Worm (Caenorhabditis elegans) whole organism, L1 larva: ENCODE measurements around the gene srx-85.

Source experiments
- C04F5.9 ChIP-seq: sonication (generic microtip); optimal IDR thresholded peaks from 2 replicates; lab custom pipeline; 2016; ENCODE audit warnings: missing genetic modification characterization, missing compliant biosample characterization
- C34B4.2 ChIP-seq: sonication (generic microtip); optimal IDR thresholded peaks from 2 replicates; lab custom pipeline; 2017; ENCODE audit warnings: mild to moderate bottlenecking, missing genetic modification characterization, missing compliant biosample characterization
- F16B12.6 ChIP-seq: fragments of 150-350 bp; optimal IDR thresholded peaks from 2 replicates; lab custom pipeline; 2014; ENCODE audit warnings: missing biosample characterization, missing genetic modification characterization
- Y116A8C.19 ChIP-seq: sonication (generic microtip); optimal IDR thresholded peaks from 2 replicates; lab custom pipeline; 2016; ENCODE audit warnings: missing compliant biosample characterization, missing genetic modification characterization, borderline replicate concordance
- aha-1 ChIP-seq: fragments of 150-350 bp; optimal IDR thresholded peaks from 2 replicates; lab custom pipeline; 2014; ENCODE audit warnings: missing biosample characterization, missing genetic modification characterization
- alr-1 ChIP-seq: fragments of 200-800 bp; sonication (Bioruptor generic); optimal IDR thresholded peaks from 2 replicates; lab custom pipeline; 2018; ENCODE audit warnings: borderline replicate concordance, mild to moderate bottlenecking, missing genetic modification characterization, missing compliant biosample characterization
- aly-2 ChIP-seq: fragments of 150-350 bp; optimal IDR thresholded peaks from 2 replicates; lab custom pipeline; 2014; ENCODE audit warnings: missing biosample characterization, missing genetic modification characterization
- ama-1 ChIP-seq: fragments of 150-350 bp; optimal IDR thresholded peaks from 2 replicates; lab custom pipeline; 2014
- ceh-88 ChIP-seq: fragments of 200-800 bp; sonication (Bioruptor generic); IDR thresholded peaks from 2 replicates; pipeline ENCODE4 v1.3.6; 2022; ENCODE audit warnings: missing genetic modification characterization, missing compliant biosample characterization
- ceh-90 ChIP-seq: sonication (generic microtip); optimal IDR thresholded peaks from 2 replicates; lab custom pipeline; 2016; ENCODE audit warnings: missing genetic modification characterization, missing compliant biosample characterization
- efl-1 ChIP-seq, 4 experiments: fragments of 150-350 bp; optimal IDR thresholded peaks in 3 of 4; peaks in 1 of 4; 1 replicate in 1 of 4; 2 replicates in 3 of 4; lab custom pipeline; 2014; ENCODE audit warnings: missing biosample characterization in 2 of 4, missing genetic modification characterization in 2 of 4, missing genetic modification reagents in 2 of 4
- efl-3 ChIP-seq: fragments of 200-800 bp; sonication (Bioruptor generic); optimal IDR thresholded peaks from 2 replicates; lab custom pipeline; 2018; ENCODE audit warnings: mild to moderate bottlenecking, missing genetic modification characterization, missing compliant biosample characterization
- egl-13 ChIP-seq: sonication (generic microtip); optimal IDR thresholded peaks from 2 replicates; lab custom pipeline; 2016; ENCODE audit warnings: missing genotype, missing genetic modification reagents, missing genetic modification characterization, missing compliant biosample characterization
- egl-27 ChIP-seq, 2 experiments: fragments of 150-350 bp in 1 of 2; sonication (generic microtip); optimal IDR thresholded peaks; 3 replicates each; lab custom pipeline; 2017 to 2018; ENCODE audit warnings: missing biosample characterization in 2 of 2, missing genetic modification characterization in 2 of 2, missing genetic modification reagents in 2 of 2
- elt-2 ChIP-seq: sonication (generic microtip); optimal IDR thresholded peaks from 2 replicates; lab custom pipeline; 2016; ENCODE audit warnings: missing genetic modification characterization, mild to moderate bottlenecking, inconsistent platforms, missing compliant biosample characterization, missing genetic modification reagents
- ets-5 ChIP-seq: fragments of 200-800 bp; sonication (Bioruptor generic); IDR thresholded peaks from 2 replicates; pipeline ENCODE4 v1.3.6; 2022; ENCODE audit warnings: missing genetic modification characterization, missing compliant biosample characterization
- fkh-10 ChIP-seq: sonication (generic microtip); optimal IDR thresholded peaks from 2 replicates; lab custom pipeline; 2017; ENCODE audit warnings: missing biosample characterization, missing genetic modification reagents, missing genetic modification characterization
- fos-1 ChIP-seq: fragments of 150-350 bp; optimal IDR thresholded peaks from 2 replicates; lab custom pipeline; 2014; ENCODE audit warnings: missing biosample characterization, missing genetic modification characterization
- hlh-17 ChIP-seq: fragments of 200-800 bp; sonication (Bioruptor generic); optimal IDR thresholded peaks from 2 replicates; lab custom pipeline; 2018; ENCODE audit warnings: missing genetic modification characterization, mild to moderate bottlenecking, missing compliant biosample characterization, moderate library complexity, borderline replicate concordance
- hpl-2 ChIP-seq: fragments of 150-350 bp; optimal IDR thresholded peaks from 2 replicates; lab custom pipeline; 2014; ENCODE audit warnings: missing biosample characterization, missing genetic modification reagents, missing genetic modification characterization
- irx-1 ChIP-seq: sonication (generic microtip); optimal IDR thresholded peaks from 2 replicates; lab custom pipeline; 2016; ENCODE audit warnings: missing genetic modification characterization, missing compliant biosample characterization
- isw-1 ChIP-seq: fragments of 200-800 bp; sonication (Bioruptor generic); IDR thresholded peaks from 2 replicates; pipeline ENCODE4 v1.3.6; 2022; ENCODE audit warnings: missing genetic modification characterization, missing compliant biosample characterization
- lin-13 ChIP-seq: fragments of 150-350 bp; optimal IDR thresholded peaks from 2 replicates; lab custom pipeline; 2014; ENCODE audit warnings: missing biosample characterization, missing genetic modification reagents, missing genetic modification characterization
- lin-14 ChIP-seq: fragments of 200-800 bp; sonication (Bioruptor generic); optimal IDR thresholded peaks from 2 replicates; lab custom pipeline; 2018; ENCODE audit warnings: mild to moderate bottlenecking, missing genetic modification characterization, moderate library complexity, missing compliant biosample characterization
- lin-15B ChIP-seq: fragments of 150-350 bp; sonication (generic microtip); optimal IDR thresholded peaks from 3 replicates; lab custom pipeline; 2014; ENCODE audit warnings: missing biosample characterization, missing genetic modification characterization
- lir-3 ChIP-seq: sonication (generic microtip); optimal IDR thresholded peaks from 2 replicates; lab custom pipeline; 2016; ENCODE audit warnings: mild to moderate bottlenecking, missing genetic modification characterization, moderate library complexity, missing compliant biosample characterization; ENCODE audit not compliant: poor library complexity
- mab-9 ChIP-seq: fragments of 200-800 bp; sonication (Bioruptor generic); IDR thresholded peaks from 2 replicates; pipeline ENCODE4 v1.3.6; 2022; ENCODE audit warnings: missing genetic modification reagents, missing genetic modification characterization, missing compliant biosample characterization
- mdl-1 ChIP-seq, 2 experiments: fragments of 150-350 bp; optimal IDR thresholded peaks; 2 replicates each; lab custom pipeline; 2014 to 2017; ENCODE audit warnings: missing biosample characterization in 2 of 2, missing genetic modification characterization in 2 of 2, inconsistent platforms in 1 of 2
- mef-2 ChIP-seq: fragments of 150-350 bp; optimal IDR thresholded peaks from 2 replicates; lab custom pipeline; 2014; ENCODE audit warnings: missing biosample characterization, missing genetic modification characterization
- nhr-11 ChIP-seq: fragments of 150-350 bp; optimal IDR thresholded peaks from 2 replicates; lab custom pipeline; 2014; ENCODE audit warnings: missing biosample characterization, missing genetic modification characterization
- nhr-19 ChIP-seq: fragments of 200-800 bp; sonication (Bioruptor generic); conservative IDR thresholded peaks from 2 replicates; pipeline ENCODE4 v1.3.6; 2022; ENCODE audit warnings: missing genetic modification characterization, missing compliant biosample characterization
- nhr-237 ChIP-seq: fragments of 150-350 bp; optimal IDR thresholded peaks from 2 replicates; lab custom pipeline; 2014; ENCODE audit warnings: missing biosample characterization, missing genetic modification characterization
- nhr-28 ChIP-seq: fragments of 150-350 bp; optimal IDR thresholded peaks from 2 replicates; lab custom pipeline; 2014; ENCODE audit warnings: missing biosample characterization, missing genetic modification characterization
- nhr-47 ChIP-seq: sonication (generic microtip); optimal IDR thresholded peaks from 2 replicates; lab custom pipeline; 2016; ENCODE audit warnings: mild to moderate bottlenecking, missing genetic modification characterization, moderate library complexity, missing compliant biosample characterization
- nhr-71 ChIP-seq: sonication (generic microtip); optimal IDR thresholded peaks from 2 replicates; lab custom pipeline; 2016; ENCODE audit warnings: mild to moderate bottlenecking, missing genetic modification characterization, moderate library complexity, missing compliant biosample characterization
- nhr-85 ChIP-seq: sonication (generic microtip); peaks from one replicate; lab custom pipeline; 2016; ENCODE audit warnings: missing genetic modification characterization, inconsistent platforms, missing compliant biosample characterization
- nhr-90 ChIP-seq: sonication (generic microtip); optimal IDR thresholded peaks from 2 replicates; lab custom pipeline; 2016; ENCODE audit warnings: mild to moderate bottlenecking, missing genetic modification characterization, missing compliant biosample characterization; ENCODE audit not compliant: poor library complexity
- pax-3 ChIP-seq: fragments of 200-800 bp; sonication (Bioruptor generic); optimal IDR thresholded peaks from 2 replicates; lab custom pipeline; 2018; ENCODE audit warnings: mild to moderate bottlenecking, missing genetic modification characterization, moderate library complexity, missing compliant biosample characterization
- pqm-1 ChIP-seq: sonication (generic microtip); optimal IDR thresholded peaks from 3 replicates; lab custom pipeline; 2017; ENCODE audit warnings: missing biosample characterization, missing genetic modification characterization
- skn-1 ChIP-seq: fragments of 150-350 bp; optimal IDR thresholded peaks from 2 replicates; lab custom pipeline; 2014; ENCODE audit warnings: missing biosample characterization, missing genetic modification characterization
- sptf-1 ChIP-seq: fragments of 150-350 bp; optimal IDR thresholded peaks from 2 replicates; lab custom pipeline; 2014; ENCODE audit warnings: missing biosample characterization, missing genetic modification characterization
- sup-37 ChIP-seq: fragments of 200-800 bp; sonication (Bioruptor generic); optimal IDR thresholded peaks from 2 replicates; lab custom pipeline; 2018; ENCODE audit warnings: mild to moderate bottlenecking, missing genetic modification characterization, missing compliant biosample characterization
- tbx-2 ChIP-seq: sonication (generic microtip); optimal IDR thresholded peaks from 2 replicates; lab custom pipeline; 2016; ENCODE audit warnings: missing genetic modification characterization, missing compliant biosample characterization
- tlp-1 ChIP-seq: fragments of 150-350 bp; optimal IDR thresholded peaks from 2 replicates; lab custom pipeline; 2014; ENCODE audit warnings: missing biosample characterization, missing genetic modification characterization
- unc-30 ChIP-seq: sonication (generic microtip); optimal IDR thresholded peaks from 2 replicates; lab custom pipeline; 2017; ENCODE audit warnings: missing biosample characterization, missing genetic modification characterization
- unc-62 ChIP-seq: fragments of 150-350 bp; optimal IDR thresholded peaks from 2 replicates; lab custom pipeline; 2014; ENCODE audit warnings: missing biosample characterization, missing genetic modification reagents, missing genetic modification characterization
- unc-86 ChIP-seq: sonication (generic microtip); optimal IDR thresholded peaks from 2 replicates; lab custom pipeline; 2016; ENCODE audit warnings: missing genetic modification characterization, missing compliant biosample characterization
- vab-15 ChIP-seq: sonication (generic microtip); optimal IDR thresholded peaks from 2 replicates; lab custom pipeline; 2017; ENCODE audit warnings: missing genotype, mild to moderate bottlenecking, missing genetic modification characterization, missing compliant biosample characterization
- zag-1 ChIP-seq: fragments of 150-350 bp; optimal IDR thresholded peaks from 2 replicates; lab custom pipeline; 2014; ENCODE audit warnings: missing biosample characterization, missing genetic modification characterization
- zip-4 ChIP-seq: fragments of 200-800 bp; sonication (Bioruptor generic); optimal IDR thresholded peaks from 2 replicates; lab custom pipeline; 2018; ENCODE audit warnings: mild to moderate bottlenecking, missing genetic modification characterization, moderate library complexity, missing compliant biosample characterization
- ztf-11 ChIP-seq, 2 experiments: sonication (generic microtip); optimal IDR thresholded peaks; 2 replicates each; lab custom pipeline; 2016 to 2017; ENCODE audit warnings: missing genetic modification characterization in 2 of 2, missing biosample characterization in 1 of 2, missing compliant biosample characterization in 1 of 2
- ztf-4 ChIP-seq: fragments of 150-350 bp; optimal IDR thresholded peaks from 2 replicates; lab custom pipeline; 2014; ENCODE audit warnings: missing biosample characterization, missing genetic modification characterization

srx-85 gene

ce11 chrV:11572803-11573490 is 20.5 kb downstream of the srx-85 start, which contains the start of the genes H12C20.7 and nhr-68:
Gene H12C20.7 (minus strand): TSS chrV:11572990.
Gene nhr-68 (plus strand): TSS chrV:11573440.
- TF ChIP-seq nhr-11 (tag; lab: Kevin White, UChicago) (no peak), elt-2 (tag; lab: Kevin White, UChicago) (peak; percentile 99), lin-14 (GFP tag; lab: Kevin White, UChicago) (peak; percentile 97), hlh-17 (GFP tag; lab: Kevin White, UChicago) (no peak), efl-3 (GFP tag; lab: Kevin White, UChicago) (no peak), nhr-47 (tag; lab: Kevin White, UChicago) (peak; percentile 85), zip-4 (GFP tag; lab: Kevin White, UChicago) (peak; percentile 51), aha-1 (tag; lab: Kevin White, UChicago) (no peak), unc-86 (tag; lab: Kevin White, UChicago) (no peak), sup-37 (GFP tag; lab: Kevin White, UChicago) (no peak), ceh-90 (tag; lab: Kevin White, UChicago) (no peak), pax-3 (tag; lab: Kevin White, UChicago) (no peak), nhr-85 (tag; lab: Kevin White, UChicago) (peak; percentile 99), Y116A8C.19 (tag; lab: Kevin White, UChicago) (no peak), egl-13 (tag; lab: Kevin White, UChicago) (no peak), irx-1 (tag; lab: Kevin White, UChicago) (peak; percentile 55), alr-1 (tag; lab: Kevin White, UChicago) (no peak), lin-13 (GFP tag; lab: Kevin White, UChicago) (peak; percentile 48), nhr-71 (tag; lab: Kevin White, UChicago) (peak; percentile 100), sptf-1 (tag; lab: Kevin White, UChicago) (no peak), nhr-237 (tag; lab: Kevin White, UChicago) (no peak), nhr-90 (tag; lab: Kevin White, UChicago) (peak; percentile 97), C04F5.9 (tag; lab: Kevin White, UChicago) (no peak), tlp-1 (no peak), ceh-88 (GFP tag; lab: Robert Waterston, UW) (peak; percentile 37; the same call in 1 of the 2 replicates), egl-27 (tag; optimal IDR thresholded peaks at IDR 0.05; lab: Kevin White, UChicago) (peak; percentile 38 to 68), C34B4.2 (tag; lab: Kevin White, UChicago) (no peak), zag-1 (tag; lab: Kevin White, UChicago) (no peak), vab-15 (no peak), ama-1 (peak; percentile 54), tbx-2 (tag; lab: Kevin White, UChicago) (peak; percentile 76), ztf-4 (tag; lab: Kevin White, UChicago) (peak; percentile 95), mef-2 (no peak), fos-1 (tag; lab: Kevin White, UChicago) (peak; percentile 20), lir-3 (peak; percentile 74), fkh-10 (no peak), unc-62 (no peak), lin-15B (tag; lab: Kevin White, UChicago) (no peak), nhr-28 (tag; lab: Kevin White, UChicago) (no peak), mdl-1 (tag; optimal IDR thresholded peaks at IDR 0.05; lab: Kevin White, UChicago) (peak in 1 of 2 experiments; percentile 90), skn-1 (tag; lab: Kevin White, UChicago) (peak; percentile 6), efl-1 (optimal IDR thresholded peaks at IDR 0.05; lab: Kevin White, UChicago) (peak; percentile 10 to 38), efl-1 (GFP tag; optimal IDR thresholded peaks at IDR 0.05 in 1 of 2; lab: Kevin White, UChicago) (peak in 1 of 2 experiments; percentile 94), aly-2 (tag; lab: Kevin White, UChicago) (no peak), isw-1 (no peak), F16B12.6 (tag; lab: Kevin White, UChicago) (no peak), pqm-1 (tag; lab: Kevin White, UChicago) (no peak), mab-9 (GFP tag; lab: Robert Waterston, UW) (peak; percentile 44; the same call in 1 of the 2 replicates), ztf-11 (tag; optimal IDR thresholded peaks at IDR 0.05; lab: Kevin White, UChicago) (no peak), nhr-19 (GFP tag; lab: Robert Waterston, UW) (peak; percentile 90), ets-5 (no peak), unc-30 (tag; lab: Kevin White, UChicago) (no peak), hpl-2 (peak; percentile 46)
